Fruit fly (Drosophila melanogaster) whole organism, prepupa: ENCODE data around the gene CG14435.

Experiments used
- Blimp-1 ChIP-seq: fragments of 200-800 bp; sonication (Bioruptor generic); optimal IDR thresholded peaks from 3 replicates; lab custom pipeline; 2017; ENCODE audit warnings: missing biosample characterization, missing genetic modification characterization, mild to moderate bottlenecking, moderate library complexity, missing genetic modification reagents
- CG10631 ChIP-seq: fragments of 200-800 bp; sonication (Bioruptor generic); optimal IDR thresholded peaks from 2 replicates; lab custom pipeline; 2016; ENCODE audit warnings: missing biosample characterization, missing genetic modification characterization
- CG10669 ChIP-seq: fragments of 200-800 bp; sonication (Bioruptor generic); optimal IDR thresholded peaks from 3 replicates; lab custom pipeline; 2018; ENCODE audit warnings: missing biosample characterization, mild to moderate bottlenecking, missing genetic modification characterization, moderate library complexity
- CG11762 ChIP-seq: fragments of 200-800 bp; sonication (Bioruptor generic); optimal IDR thresholded peaks from 3 replicates; lab custom pipeline; 2016; ENCODE audit warnings: missing biosample characterization, missing genetic modification characterization; ENCODE audit not compliant: insufficient read depth
- CG11902 ChIP-seq: fragments of 200-800 bp; sonication (Bioruptor generic); optimal IDR thresholded peaks from 3 replicates; lab custom pipeline; 2016; ENCODE audit warnings: missing biosample characterization, missing genetic modification characterization
- CG15336 ChIP-seq: fragments of 200-800 bp; sonication (Bioruptor generic); IDR thresholded peaks from 2 replicates; pipeline ENCODE4 v1.3.6; 2022; ENCODE audit warnings: missing biosample characterization, missing genetic modification characterization
- CG16779 ChIP-seq: fragments of 200-800 bp; sonication (Bioruptor generic); optimal IDR thresholded peaks from 3 replicates; lab custom pipeline; 2017; ENCODE audit warnings: missing biosample characterization, mild to moderate bottlenecking, missing genetic modification characterization
- CG31627 ChIP-seq: fragments of 200-800 bp; sonication (Bioruptor generic); optimal IDR thresholded peaks from 3 replicates; lab custom pipeline; 2016; ENCODE audit warnings: missing biosample characterization, missing genetic modification characterization
- CG34406 ChIP-seq: fragments of 200-800 bp; sonication (Bioruptor generic); optimal IDR thresholded peaks from 3 replicates; lab custom pipeline; 2016; ENCODE audit warnings: missing biosample characterization, missing genetic modification characterization
- CG6163 ChIP-seq: fragments of 200-800 bp; sonication (Bioruptor generic); IDR thresholded peaks from 3 replicates; pipeline ENCODE4 v1.3.6; 2022; ENCODE audit warnings: missing biosample characterization, missing genetic modification characterization
- CG6276 ChIP-seq: fragments of 200-800 bp; sonication (Bioruptor generic); optimal IDR thresholded peaks from 2 replicates; lab custom pipeline; 2017; ENCODE audit warnings: missing biosample characterization, mild to moderate bottlenecking, missing genetic modification characterization
- CG6792 ChIP-seq: fragments of 200-800 bp; sonication (Bioruptor generic); optimal IDR thresholded peaks from 3 replicates; lab custom pipeline; 2016; ENCODE audit warnings: missing biosample characterization, missing genetic modification characterization
- CG6854 ChIP-seq: fragments of 200-800 bp; sonication (Bioruptor generic); optimal IDR thresholded peaks from 2 replicates; lab custom pipeline; 2017; ENCODE audit warnings: missing biosample characterization, mild to moderate bottlenecking, missing genetic modification characterization
- CG7368 ChIP-seq: fragments of 200-800 bp; sonication (Bioruptor generic); optimal IDR thresholded peaks from 3 replicates; lab custom pipeline; 2016; ENCODE audit warnings: missing biosample characterization, missing genetic modification characterization
- CG8119 ChIP-seq: fragments of 200-800 bp; sonication (Bioruptor generic); IDR thresholded peaks from 3 replicates; pipeline ENCODE4 v1.3.6; 2022; ENCODE audit warnings: missing biosample characterization, missing genetic modification characterization
- CG8319 ChIP-seq: fragments of 200-800 bp; sonication (Bioruptor generic); optimal IDR thresholded peaks from 3 replicates; lab custom pipeline; 2016; ENCODE audit warnings: missing biosample characterization, missing genetic modification characterization
- Eip75B ChIP-seq: fragments of 200-800 bp; sonication (Bioruptor generic); optimal IDR thresholded peaks from 3 replicates; lab custom pipeline; 2016; ENCODE audit warnings: missing biosample characterization, missing genetic modification characterization
- Eip93F ChIP-seq: fragments of 200-800 bp; sonication (Bioruptor generic); optimal IDR thresholded peaks from 2 replicates; lab custom pipeline; 2016; ENCODE audit warnings: missing biosample characterization, mild to moderate bottlenecking, missing genetic modification characterization
- Ets21C ChIP-seq: fragments of 200-800 bp; sonication (Bioruptor generic); optimal IDR thresholded peaks from 3 replicates; lab custom pipeline; 2016; ENCODE audit warnings: missing biosample characterization, missing genetic modification characterization
- Gug ChIP-seq: fragments of 200-800 bp; sonication (Bioruptor generic); IDR thresholded peaks from 2 replicates; pipeline ENCODE4 v1.3.6; 2022; ENCODE audit warnings: missing biosample characterization, missing genetic modification characterization
- Hr38 ChIP-seq: sonication (Bioruptor generic); optimal IDR thresholded peaks from 2 replicates; lab custom pipeline; 2016; ENCODE audit warnings: missing biosample characterization, missing genetic modification characterization
- Hr39 ChIP-seq: fragments of 200-800 bp; sonication (Bioruptor generic); optimal IDR thresholded peaks from 2 replicates; lab custom pipeline; 2016; ENCODE audit warnings: missing biosample characterization, missing genetic modification characterization
- Hr4 ChIP-seq: fragments of 200-800 bp; sonication (Bioruptor generic); optimal IDR thresholded peaks from 3 replicates; lab custom pipeline; 2016; ENCODE audit warnings: missing biosample characterization, missing genetic modification characterization
- Lpt ChIP-seq: fragments of 200-800 bp; sonication (Bioruptor generic); optimal IDR thresholded peaks from 3 replicates; lab custom pipeline; 2016; ENCODE audit warnings: missing biosample characterization, missing genetic modification characterization
- Met ChIP-seq: fragments of 200-800 bp; sonication (Bioruptor generic); optimal IDR thresholded peaks from 3 replicates; lab custom pipeline; 2016; ENCODE audit warnings: missing biosample characterization, missing genetic modification characterization
- OdsH ChIP-seq: fragments of 200-800 bp; sonication (Bioruptor generic); optimal IDR thresholded peaks from 3 replicates; lab custom pipeline; 2016; ENCODE audit warnings: missing biosample characterization, missing genetic modification characterization
- Smox ChIP-seq: fragments of 200-800 bp; sonication (Bioruptor generic); optimal IDR thresholded peaks from 3 replicates; lab custom pipeline; 2016; ENCODE audit warnings: missing biosample characterization, missing genetic modification characterization
- Sox102F ChIP-seq: fragments of 200-800 bp; sonication (Bioruptor generic); optimal IDR thresholded peaks from 2 replicates; lab custom pipeline; 2016; ENCODE audit warnings: missing biosample characterization, mild to moderate bottlenecking, missing genetic modification characterization
- acj6 ChIP-seq: fragments of 200-800 bp; sonication (Bioruptor generic); optimal IDR thresholded peaks from 3 replicates; lab custom pipeline; 2016; ENCODE audit warnings: missing biosample characterization, missing genetic modification characterization
- cyc ChIP-seq: fragments of 200-800 bp; sonication (Bioruptor generic); optimal IDR thresholded peaks from 3 replicates; lab custom pipeline; 2016; ENCODE audit warnings: missing biosample characterization, missing genetic modification characterization
- dac ChIP-seq: fragments of 200-800 bp; sonication (Bioruptor generic); optimal IDR thresholded peaks from 2 replicates; lab custom pipeline; 2017; ENCODE audit warnings: missing biosample characterization, mild to moderate bottlenecking, missing genetic modification characterization
- dsx ChIP-seq: fragments of 200-800 bp; optimal IDR thresholded peaks from 3 replicates; lab custom pipeline; 2019; ENCODE audit warnings: missing biosample characterization, mild to moderate bottlenecking, missing genetic modification characterization, moderate library complexity; ENCODE audit not compliant: poor library complexity, severe bottlenecking
- esn ChIP-seq: fragments of 200-800 bp; sonication (Bioruptor generic); optimal IDR thresholded peaks from 2 replicates; lab custom pipeline; 2016; ENCODE audit warnings: missing biosample characterization, mild to moderate bottlenecking, missing genetic modification characterization, moderate library complexity
- fd59A ChIP-seq: fragments of 200-800 bp; sonication (Bioruptor generic); optimal IDR thresholded peaks from 2 replicates; lab custom pipeline; 2017; ENCODE audit warnings: missing biosample characterization, mild to moderate bottlenecking, missing genetic modification characterization, missing genetic modification reagents
- fd85E ChIP-seq: fragments of 200-800 bp; sonication (Bioruptor generic); optimal IDR thresholded peaks from 3 replicates; lab custom pipeline; 2016; ENCODE audit warnings: missing biosample characterization, missing genetic modification characterization
- lz ChIP-seq: fragments of 200-800 bp; sonication (Bioruptor generic); optimal IDR thresholded peaks from 3 replicates; lab custom pipeline; 2016; ENCODE audit warnings: missing biosample characterization, missing genetic modification characterization
- net ChIP-seq: fragments of 200-800 bp; sonication (Bioruptor generic); optimal IDR thresholded peaks from 3 replicates; lab custom pipeline; 2016; ENCODE audit warnings: missing biosample characterization, missing genetic modification characterization
- salr ChIP-seq, 2 experiments: fragments of 200-800 bp; sonication (Bioruptor generic); optimal IDR thresholded peaks; 3 replicates each; lab custom pipeline; 2016 to 2018; ENCODE audit warnings: missing biosample characterization in 2 of 2, missing genetic modification characterization in 2 of 2, mild to moderate bottlenecking in 1 of 2
- spab ChIP-seq: fragments of 200-800 bp; sonication (Bioruptor generic); optimal IDR thresholded peaks from 2 replicates; lab custom pipeline; 2017; ENCODE audit warnings: missing biosample characterization, mild to moderate bottlenecking, missing genetic modification characterization, missing genetic modification reagents
- ss ChIP-seq, 2 experiments: fragments of 200-800 bp; sonication (Bioruptor generic); optimal IDR thresholded peaks; 2 replicates in 1 of 2; 3 replicates in 1 of 2; lab custom pipeline; 2017 to 2018; ENCODE audit warnings: mild to moderate bottlenecking in 2 of 2, missing biosample characterization in 2 of 2, missing genetic modification characterization in 2 of 2, moderate library complexity in 1 of 2
- svp ChIP-seq: fragments of 200-800 bp; sonication (Bioruptor generic); peaks from one replicate; lab custom pipeline; 2016; ENCODE audit warnings: missing biosample characterization, missing genetic modification characterization
- topi ChIP-seq: fragments of 200-800 bp; sonication (Bioruptor generic); optimal IDR thresholded peaks from 3 replicates; lab custom pipeline; 2016; ENCODE audit warnings: missing biosample characterization, missing genetic modification characterization
- vri ChIP-seq: fragments of 200-800 bp; sonication (Bioruptor generic); optimal IDR thresholded peaks from 3 replicates; lab custom pipeline; 2016; ENCODE audit warnings: missing biosample characterization, mild to moderate bottlenecking, missing genetic modification characterization

CG14435 gene

dm6 chrX:6856332-6856995 lies 12.7 kb upstream of the CG14435 start (continued):
- TF ChIP-seq Met = peak; percentile 71
- peak; percentile 78 for TF ChIP-seq CG6163
- peak; percentile 70 for TF ChIP-seq esn
- TF ChIP-seq Eip93F (GFP tag; lab: Kevin White, UChicago) = no peak
- TF ChIP-seq CG11762 (GFP tag; lab: Kevin White, UChicago) = no peak
- peak; percentile 12 for TF ChIP-seq Lpt (GFP tag; lab: Kevin White, UChicago)
- peak; percentile 26 for TF ChIP-seq dsx (GFP tag; lab: Kevin White, UChicago)
- TF ChIP-seq Blimp-1 = peak; percentile 48
- peak; percentile 57 for TF ChIP-seq Hr39 (GFP tag; lab: Kevin White, UChicago)
- TF ChIP-seq OdsH (GFP tag; lab: Kevin White, UChicago) = peak; percentile 52
- TF ChIP-seq CG6276 = peak; percentile 68
- peak; percentile 77 for TF ChIP-seq svp
- TF ChIP-seq CG31627 (GFP tag; lab: Kevin White, UChicago) = peak; percentile 29
- TF ChIP-seq acj6 (GFP tag; lab: Kevin White, UChicago) = peak; percentile 57
- peak; percentile 63 for TF ChIP-seq topi (GFP tag; lab: Kevin White, UChicago)
- peak; percentile 21 for TF ChIP-seq CG16779 (tag; lab: Kevin White, UChicago)
- TF ChIP-seq fd85E = no peak
- peak; percentile 72 for TF ChIP-seq CG15336 (GFP tag; lab: Robert Waterston, UW)
- TF ChIP-seq CG6854 (GFP tag; lab: Kevin White, UChicago) = no peak
- peak in 1 of 2 experiments; percentile 23 for TF ChIP-seq ss (GFP tag; optimal IDR thresholded peaks at IDR 0.05; lab: Kevin White, UChicago)
- TF ChIP-seq CG10669 (GFP tag; lab: Kevin White, UChicago) = peak; percentile 42
- peak; percentile 16 for TF ChIP-seq Ets21C (GFP tag; lab: Kevin White, UChicago)
- peak; percentile 32 for TF ChIP-seq CG6792
- peak; percentile 47 for TF ChIP-seq cyc (GFP tag; lab: Kevin White, UChicago)
- TF ChIP-seq CG8119 (GFP tag; lab: Robert Waterston, UW) = peak; percentile 79
- peak; percentile 34 for TF ChIP-seq CG8319 (GFP tag; lab: Kevin White, UChicago)
- TF ChIP-seq Smox (GFP tag; lab: Kevin White, UChicago) = peak; percentile 46
- no peak for TF ChIP-seq Hr38 (GFP tag; lab: Kevin White, UChicago)
- TF ChIP-seq dac = peak; percentile 13
- peak; percentile 46 for TF ChIP-seq net (GFP tag; lab: Kevin White, UChicago)
- TF ChIP-seq Sox102F (GFP tag; lab: Kevin White, UChicago) = peak; percentile 8
- peak; percentile 7 for TF ChIP-seq CG11902 (GFP tag; lab: Kevin White, UChicago)

DNA sequence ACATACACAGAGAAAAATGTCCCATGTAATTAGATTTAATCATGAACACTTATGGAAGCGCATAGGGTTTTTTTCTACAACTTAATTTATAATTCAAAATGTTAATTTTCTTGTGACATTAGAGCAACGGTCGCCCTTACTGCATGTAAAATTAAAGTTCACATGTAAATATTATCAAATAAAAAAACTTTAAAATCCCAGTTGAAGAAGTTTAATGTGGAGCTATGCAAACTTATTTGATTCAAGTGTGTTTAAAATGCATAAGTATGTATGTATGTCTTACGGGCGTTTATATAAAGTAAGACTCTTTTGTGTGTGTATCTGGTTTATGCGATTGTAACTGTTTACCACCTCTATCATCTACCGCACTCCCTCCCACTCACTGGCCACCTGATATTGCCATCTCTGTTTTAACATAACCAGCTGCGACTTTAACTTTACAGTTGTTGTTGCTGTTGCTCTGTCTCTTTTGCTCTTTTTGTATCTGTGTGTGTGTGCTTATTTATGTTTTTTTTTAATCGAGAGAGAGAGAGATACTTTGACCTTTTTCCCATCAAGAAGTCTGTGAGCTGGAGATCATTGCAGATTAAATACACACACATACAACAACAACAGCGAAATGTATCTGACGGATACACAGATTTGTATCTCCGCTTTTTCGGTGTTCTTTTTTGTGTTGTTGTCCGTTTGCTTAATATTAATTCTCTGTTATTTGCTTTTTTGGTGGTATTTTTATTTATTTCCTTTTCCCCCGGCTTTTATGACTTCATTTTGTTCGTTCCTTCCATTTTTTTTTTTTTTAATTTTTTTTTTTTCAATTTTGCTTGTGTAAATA lies 11.9 kb upstream of the CG14435 start:
- TF ChIP-seq lz (GFP tag; lab: Kevin White, UChicago) (peak; percentile 95), Hr38 (GFP tag; lab: Kevin White, UChicago) (no peak), CG8319 (GFP tag; lab: Kevin White, UChicago) (peak; percentile 63), spab (GFP tag; lab: Kevin White, UChicago) (peak; percentile 66), CG11762 (GFP tag; lab: Kevin White, UChicago) (peak; percentile 48), Eip93F (GFP tag; lab: Kevin White, UChicago) (peak; percentile 85), CG6854 (GFP tag; lab: Kevin White, UChicago) (no peak), CG31627 (GFP tag; lab: Kevin White, UChicago) (peak; percentile 92), OdsH (GFP tag; lab: Kevin White, UChicago) (peak; percentile 93), CG6792 (peak; percentile 90), Lpt (GFP tag; lab: Kevin White, UChicago) (peak; percentile 76), Blimp-1 (peak; percentile 18), dsx (GFP tag; lab: Kevin White, UChicago) (peak; percentile 85), fd59A (GFP tag; lab: Kevin White, UChicago) (peak; percentile 87), vri (peak; percentile 77), CG34406 (GFP tag; lab: Kevin White, UChicago) (peak; percentile 92), Met (peak; percentile 92), CG16779 (tag; lab: Kevin White, UChicago) (peak; percentile 78), Hr4 (peak; percentile 91), esn (peak; percentile 95), salr (GFP tag; optimal IDR thresholded peaks at IDR 0.05; lab: Kevin White, UChicago) (peak; percentile 77 to 78), Gug (GFP tag; lab: Robert Waterston, UW) (peak; percentile 49), Ets21C (GFP tag; lab: Kevin White, UChicago) (peak; percentile 91), dac (peak; percentile 86), net (GFP tag; lab: Kevin White, UChicago) (peak; percentile 86), cyc (GFP tag; lab: Kevin White, UChicago) (peak; percentile 79), CG10669 (GFP tag; lab: Kevin White, UChicago) (peak; percentile 66), CG7368 (GFP tag; lab: Kevin White, UChicago) (peak; percentile 41), CG10631 (GFP tag; lab: Kevin White, UChicago) (peak; percentile 88), CG8119 (GFP tag; lab: Robert Waterston, UW) (peak; percentile 91), Eip75B (peak; percentile 92)
